Worm (Caenorhabditis elegans) whole organism, late embryonic: ENCODE measurements around the gene C16C8.9.
"Not testable (repeated sequence)": the region's sequence is repeated elsewhere in the genome, so short reads cannot be mapped to it uniquely, and the experiment has no call there.

Source experiments
- C08G9.2 ChIP-seq: sonication (generic microtip); optimal IDR thresholded peaks from 2 replicates; lab custom pipeline; 2016; ENCODE audit warnings: mild to moderate bottlenecking, missing genetic modification characterization, moderate library complexity, missing compliant biosample characterization
- K02D7.2 ChIP-seq: sonication (generic microtip); optimal IDR thresholded peaks from 2 replicates; lab custom pipeline; 2017; ENCODE audit warnings: mild to moderate bottlenecking, missing genetic modification characterization, missing compliant biosample characterization
- K09A11.1 ChIP-seq: sonication (generic microtip); optimal IDR thresholded peaks from 2 replicates; lab custom pipeline; 2017; ENCODE audit warnings: antibody characterized with exemption, mild to moderate bottlenecking, missing genetic modification characterization, missing compliant biosample characterization; ENCODE audit not compliant: insufficient read depth
- ahr-1 ChIP-seq: sonication (generic microtip); optimal IDR thresholded peaks from 2 replicates; lab custom pipeline; 2016; ENCODE audit warnings: missing genetic modification characterization, missing compliant biosample characterization
- ceh-14 ChIP-seq: sonication (generic microtip); optimal IDR thresholded peaks from 2 replicates; lab custom pipeline; 2016; ENCODE audit warnings: missing genotype, missing genetic modification characterization, missing compliant biosample characterization
- ceh-18 ChIP-seq: sonication (generic microtip); optimal IDR thresholded peaks from 2 replicates; lab custom pipeline; 2016; ENCODE audit warnings: missing genetic modification characterization, missing compliant biosample characterization
- ceh-19 ChIP-seq: fragments of 200-800 bp; sonication (Bioruptor generic); optimal IDR thresholded peaks from 2 replicates; lab custom pipeline; 2018; ENCODE audit warnings: mild to moderate bottlenecking, missing genetic modification characterization, missing compliant biosample characterization
- ceh-2 ChIP-seq: sonication (generic microtip); optimal IDR thresholded peaks from 2 replicates; lab custom pipeline; 2016; ENCODE audit warnings: missing genotype, missing genetic modification characterization, missing compliant biosample characterization
- ceh-24 ChIP-seq: sonication (generic microtip); optimal IDR thresholded peaks from 2 replicates; lab custom pipeline; 2016; ENCODE audit warnings: mild to moderate bottlenecking, missing genetic modification characterization, missing compliant biosample characterization
- ceh-30 ChIP-seq: fragments of 150-350 bp; optimal IDR thresholded peaks from 2 replicates; lab custom pipeline; 2014; ENCODE audit warnings: missing biosample characterization, missing genetic modification characterization
- ceh-31 ChIP-seq: sonication (generic microtip); optimal IDR thresholded peaks from 2 replicates; lab custom pipeline; 2016; ENCODE audit warnings: missing genetic modification characterization, missing compliant biosample characterization
- ceh-34 ChIP-seq: sonication (generic microtip); optimal IDR thresholded peaks from 2 replicates; lab custom pipeline; 2016; ENCODE audit warnings: mild to moderate bottlenecking, missing genetic modification characterization, missing compliant biosample characterization
- ceh-45 ChIP-seq: fragments of 200-800 bp; sonication (Bioruptor generic); IDR thresholded peaks from 2 replicates; pipeline ENCODE4 v1.3.6; 2022; ENCODE audit warnings: missing genetic modification reagents, missing genetic modification characterization, missing compliant biosample characterization
- ceh-48 ChIP-seq: sonication (generic microtip); optimal IDR thresholded peaks from 2 replicates; lab custom pipeline; 2016; ENCODE audit warnings: missing genetic modification characterization, inconsistent platforms, missing compliant biosample characterization
- che-1 ChIP-seq: sonication (generic microtip); optimal IDR thresholded peaks from 2 replicates; lab custom pipeline; 2016; ENCODE audit warnings: mild to moderate bottlenecking, missing genetic modification characterization, missing compliant biosample characterization
- dmd-4 ChIP-seq: sonication (generic microtip); optimal IDR thresholded peaks from 2 replicates; lab custom pipeline; 2016; ENCODE audit warnings: borderline replicate concordance, missing genetic modification characterization, missing compliant biosample characterization
- dve-1 ChIP-seq: sonication (generic microtip); optimal IDR thresholded peaks from 2 replicates; lab custom pipeline; 2017; ENCODE audit warnings: antibody characterized with exemption, mild to moderate bottlenecking, missing genetic modification characterization, missing compliant biosample characterization
- elt-2 ChIP-seq: sonication (generic microtip); optimal IDR thresholded peaks from 2 replicates; lab custom pipeline; 2016; ENCODE audit warnings: missing genetic modification reagents, missing genetic modification characterization, missing compliant biosample characterization
- elt-4 ChIP-seq: sonication (generic microtip); optimal IDR thresholded peaks from 2 replicates; lab custom pipeline; 2016; ENCODE audit warnings: missing genetic modification characterization, missing compliant biosample characterization
- ets-4 ChIP-seq: sonication (generic microtip); optimal IDR thresholded peaks from 2 replicates; lab custom pipeline; 2016; ENCODE audit warnings: missing genetic modification characterization, missing compliant biosample characterization
- fax-1 ChIP-seq: sonication (generic microtip); optimal IDR thresholded peaks from 2 replicates; lab custom pipeline; 2016; ENCODE audit warnings: missing genotype, missing genetic modification characterization, missing compliant biosample characterization
- fkh-6 ChIP-seq: sonication (generic microtip); optimal IDR thresholded peaks from 2 replicates; lab custom pipeline; 2016; ENCODE audit warnings: missing genetic modification characterization, missing compliant biosample characterization
- gmeb-2 ChIP-seq: sonication (generic microtip); optimal IDR thresholded peaks from 2 replicates; lab custom pipeline; 2016; ENCODE audit warnings: missing genetic modification characterization, inconsistent platforms, missing compliant biosample characterization
- hlh-13 ChIP-seq: fragments of 200-800 bp; sonication (Bioruptor generic); optimal IDR thresholded peaks from 2 replicates; lab custom pipeline; 2018; ENCODE audit warnings: mild to moderate bottlenecking, missing genetic modification characterization, missing compliant biosample characterization
- hlh-15 ChIP-seq: sonication (generic microtip); optimal IDR thresholded peaks from 2 replicates; lab custom pipeline; 2016; ENCODE audit warnings: missing genetic modification characterization, missing compliant biosample characterization
- hlh-30 ChIP-seq: sonication (generic microtip); optimal IDR thresholded peaks from 2 replicates; lab custom pipeline; 2017; ENCODE audit warnings: antibody characterized with exemption, missing genetic modification characterization, missing compliant biosample characterization; ENCODE audit not compliant: insufficient read depth
- hlh-8 ChIP-seq: sonication (generic microtip); optimal IDR thresholded peaks from 2 replicates; lab custom pipeline; 2016; ENCODE audit warnings: missing genotype, missing genetic modification characterization, missing compliant biosample characterization
- lim-6 ChIP-seq: sonication (generic microtip); optimal IDR thresholded peaks from 2 replicates; lab custom pipeline; 2016; ENCODE audit warnings: missing genetic modification characterization, missing compliant biosample characterization
- madf-2 ChIP-seq: sonication (generic microtip); optimal IDR thresholded peaks from 2 replicates; lab custom pipeline; 2017; ENCODE audit warnings: missing genetic modification characterization, missing compliant biosample characterization
- mec-3 ChIP-seq: sonication (generic microtip); optimal IDR thresholded peaks from 2 replicates; lab custom pipeline; 2016; ENCODE audit warnings: borderline replicate concordance, missing genetic modification characterization, missing compliant biosample characterization
- nfya-1 ChIP-seq: sonication (generic microtip); optimal IDR thresholded peaks from 2 replicates; lab custom pipeline; 2017; ENCODE audit warnings: missing genetic modification characterization, mild to moderate bottlenecking, missing compliant biosample characterization, antibody characterized with exemption, moderate library complexity
- nhr-232 ChIP-seq: sonication (generic microtip); optimal IDR thresholded peaks from 2 replicates; lab custom pipeline; 2016; ENCODE audit warnings: missing genetic modification characterization, missing compliant biosample characterization
- pag-3 ChIP-seq: sonication (generic microtip); optimal IDR thresholded peaks from 2 replicates; lab custom pipeline; 2016; ENCODE audit warnings: missing compliant biosample characterization, missing genetic modification characterization, borderline replicate concordance
- pat-9 ChIP-seq: fragments of 200-800 bp; sonication (Bioruptor generic); optimal IDR thresholded peaks from 2 replicates; lab custom pipeline; 2018; ENCODE audit warnings: mild to moderate bottlenecking, missing genetic modification characterization, moderate library complexity, missing compliant biosample characterization
- pha-4 ChIP-seq: fragments of 150-350 bp; optimal IDR thresholded peaks from 2 replicates; lab custom pipeline; 2018; ENCODE audit warnings: missing biosample characterization, missing genetic modification reagents, missing genetic modification characterization
- pqm-1 ChIP-seq: sonication (generic microtip); optimal IDR thresholded peaks from 2 replicates; lab custom pipeline; 2016; ENCODE audit warnings: missing genetic modification characterization, missing compliant biosample characterization
- pros-1 ChIP-seq: fragments of 150-350 bp; optimal IDR thresholded peaks from 2 replicates; lab custom pipeline; 2014; ENCODE audit warnings: missing biosample characterization, missing genetic modification reagents, missing genetic modification characterization
- ref-2 ChIP-seq: sonication (generic microtip); optimal IDR thresholded peaks from 2 replicates; lab custom pipeline; 2016; ENCODE audit warnings: missing genetic modification characterization, missing compliant biosample characterization
- rnt-1 ChIP-seq: sonication (generic microtip); optimal IDR thresholded peaks from 2 replicates; lab custom pipeline; 2016; ENCODE audit warnings: missing genetic modification characterization, missing compliant biosample characterization
- sdc-2 ChIP-seq: sonication (generic microtip); optimal IDR thresholded peaks from 2 replicates; lab custom pipeline; 2016; ENCODE audit warnings: missing genotype, missing genetic modification characterization, missing compliant biosample characterization
- sox-4 ChIP-seq: sonication (generic microtip); optimal IDR thresholded peaks from 2 replicates; lab custom pipeline; 2017; ENCODE audit warnings: mild to moderate bottlenecking, missing genetic modification characterization, inconsistent platforms, missing compliant biosample characterization
- tbx-2 ChIP-seq: sonication (generic microtip); optimal IDR thresholded peaks from 2 replicates; lab custom pipeline; 2016; ENCODE audit warnings: missing genetic modification characterization, missing compliant biosample characterization
- ttx-3 ChIP-seq: sonication (generic microtip); optimal IDR thresholded peaks from 2 replicates; lab custom pipeline; 2016; ENCODE audit warnings: missing genetic modification reagents, missing genetic modification characterization, missing compliant biosample characterization
- unc-3 ChIP-seq, 2 experiments: fragments of 200-800 bp in 1 of 2; sonication (Bioruptor generic) in 1 of 2; sonication (generic microtip) in 1 of 2; conservative IDR thresholded peaks in 1 of 2; optimal IDR thresholded peaks in 1 of 2; 2 replicates each; pipeline versions ENCODE4 v1.3.6 to Lab custom; 2016 to 2022; ENCODE audit warnings: missing compliant biosample characterization in 2 of 2, missing genetic modification characterization in 2 of 2, missing genetic modification reagents in 1 of 2
- unc-42 ChIP-seq: sonication (generic microtip); optimal IDR thresholded peaks from 2 replicates; lab custom pipeline; 2016; ENCODE audit warnings: missing genotype, missing genetic modification characterization, missing compliant biosample characterization
- unc-55 ChIP-seq: sonication (generic microtip); optimal IDR thresholded peaks from 2 replicates; lab custom pipeline; 2017; ENCODE audit warnings: missing biosample characterization, missing genetic modification reagents, missing genetic modification characterization
- zip-5 ChIP-seq: sonication (generic microtip); optimal IDR thresholded peaks from 2 replicates; lab custom pipeline; 2016; ENCODE audit warnings: missing genetic modification characterization, missing compliant biosample characterization

C16C8.9 gene

ce11 chrII:3499386-3499785 lies 36.4 kb upstream of the C16C8.9 start, which contains the start of gene Y49F6B.9:
Gene Y49F6B.9 (minus strand): TSS chrII:3499387.
- TF ChIP-seq hlh-8 = no peak
- no peak for TF ChIP-seq pag-3 (tag; lab: Kevin White, UChicago)
- no peak for TF ChIP-seq tbx-2
- no peak for TF ChIP-seq pros-1
- no peak for TF ChIP-seq hlh-15
- no peak for TF ChIP-seq hlh-30 (tag; lab: Kevin White, UChicago)
- peak; percentile 35 for TF ChIP-seq elt-2
- no peak for TF ChIP-seq gmeb-2 (tag; lab: Kevin White, UChicago)

DNA sequence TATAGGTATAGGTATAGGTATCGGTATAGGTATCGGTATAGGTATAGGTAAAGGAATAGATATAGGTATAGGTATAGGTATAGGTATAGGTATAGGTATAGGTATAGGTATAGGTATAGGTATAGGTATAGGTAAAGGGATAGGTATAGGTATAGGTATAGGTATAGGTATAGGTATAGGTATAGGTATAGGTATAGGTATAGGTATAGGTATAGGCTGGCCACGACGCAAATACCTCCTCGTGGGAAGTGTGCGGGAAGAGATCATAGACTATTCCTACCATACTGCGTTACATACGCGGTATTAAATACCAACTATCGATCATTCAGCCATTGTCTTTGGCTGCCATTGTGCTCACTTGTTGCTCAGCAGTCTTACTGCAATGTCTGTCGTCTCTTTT lies 27.8 kb upstream of the C16C8.9 start, which contains the start of gene fbxb-112:
TSS of gene fbxb-112 (plus strand) at position 301 of the 400 bp plus-strand sequence.
- TF ChIP-seq sox-4 (tag; lab: Kevin White, UChicago); pha-4 (tag; lab: Kevin White, UChicago); fkh-6: not testable (repeated sequence)

DNA sequence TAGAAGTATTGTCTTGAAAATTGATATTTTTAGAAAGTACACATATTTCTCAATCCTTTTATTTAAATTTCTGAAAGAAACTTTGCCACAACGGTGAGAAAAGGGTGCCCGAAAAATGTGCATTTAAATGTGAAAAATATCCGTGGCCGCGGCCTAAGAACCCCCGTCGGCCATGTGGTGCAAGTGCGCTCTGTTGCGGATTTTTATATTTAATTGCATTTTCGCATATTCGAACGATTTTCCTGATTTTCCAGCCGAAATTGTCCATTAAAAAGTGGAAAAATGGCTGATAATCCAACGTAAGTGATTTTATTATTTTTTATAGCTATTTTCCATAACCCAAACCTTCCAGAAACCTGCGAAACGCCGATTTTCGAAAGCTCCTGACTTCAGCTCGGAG lies 19.2 kb upstream of the C16C8.9 start, which contains the start of gene smu-2:
TSS of gene smu-2 (plus strand) at position 178 of the 400 bp plus-strand sequence.
- TF ChIP-seq ceh-45 (GFP tag; lab: Robert Waterston, UW) (peak; percentile 50; the same call in 1 of the 2 replicates), elt-4 (tag; lab: Kevin White, UChicago) (no peak), hlh-13 (GFP tag; lab: Kevin White, UChicago) (no peak), sdc-2 (tag; lab: Kevin White, UChicago) (no peak), hlh-8 (peak; percentile 42), mec-3 (peak; percentile 73), ceh-2 (tag; lab: Kevin White, UChicago) (peak; percentile 92), pat-9 (no peak), zip-5 (tag; lab: Kevin White, UChicago) (peak; percentile 76), ref-2 (tag; lab: Kevin White, UChicago) (peak; percentile 59), elt-2 (peak; percentile 72), fax-1 (peak; percentile 31), ets-4 (tag; lab: Kevin White, UChicago) (peak; percentile 86), ceh-48 (tag; lab: Kevin White, UChicago) (peak; percentile 7), fkh-6 (peak; percentile 12), K09A11.1 (tag; lab: Kevin White, UChicago) (no peak), K02D7.2 (tag; lab: Kevin White, UChicago) (no peak), ceh-24 (tag; lab: Kevin White, UChicago) (no peak), dve-1 (tag; lab: Kevin White, UChicago) (no peak), C08G9.2 (peak; percentile 91), hlh-15 (peak; percentile 34), ceh-19 (GFP tag; lab: Kevin White, UChicago) (no peak), unc-42 (tag; lab: Kevin White, UChicago) (peak; percentile 98), ceh-18 (tag; lab: Kevin White, UChicago) (peak; percentile 48), tbx-2 (peak; percentile 81), unc-3 (GFP tag; conservative IDR thresholded peaks at IDR 0.05; lab: Robert Waterston, UW) (0 out of 2 replicates have a peak, but pooled peaks have one; percentile 9), unc-3 (tag; optimal IDR thresholded peaks at IDR 0.05; lab: Kevin White, UChicago) (no peak), ceh-34 (tag; lab: Kevin White, UChicago) (peak; percentile 46), pqm-1 (tag; lab: Kevin White, UChicago) (peak; percentile 52), nhr-232 (tag; lab: Kevin White, UChicago) (no peak), sox-4 (tag; lab: Kevin White, UChicago) (no peak), nfya-1 (tag; lab: Kevin White, UChicago) (peak; percentile 33), ceh-31 (peak; percentile 96), ceh-14 (tag; lab: Kevin White, UChicago) (peak; percentile 82), unc-55 (GFP tag; lab: Kevin White, UChicago) (no peak), rnt-1 (tag; lab: Kevin White, UChicago) (peak; percentile 35), madf-2 (tag; lab: Kevin White, UChicago) (no peak), ceh-30 (tag; lab: Kevin White, UChicago) (no peak), lim-6 (tag; lab: Kevin White, UChicago) (peak; percentile 92), che-1 (tag; lab: Kevin White, UChicago) (no peak), ttx-3 (tag; lab: Kevin White, UChicago) (peak; percentile 41), ahr-1 (peak; percentile 40), hlh-30 (tag; lab: Kevin White, UChicago) (no peak), dmd-4 (tag; lab: Kevin White, UChicago) (no peak)
